Worm (Caenorhabditis elegans): ENCODE results near the gene hpo-26.

Gene hpo-26

ce11 chrV:6557035-6557434 is 24.2 kb upstream of the hpo-26 start, which contains the start of gene spp-27:
Gene spp-27 (minus strand): TSS chrV:6557135.
- TF ChIP-seq T22C8.4 (GFP tag; IDR thresholded peaks at IDR 0.05) = no peak
- TF ChIP-seq klf-2 (GFP tag; conservative IDR thresholded peaks at IDR 0.05) = no peak
- TF ChIP-seq ref-1 (GFP tag; conservative IDR thresholded peaks at IDR 0.05) = no peak
- no peak for TF ChIP-seq ztf-29 (GFP tag; IDR thresholded peaks at IDR 0.05)
- no peak for TF ChIP-seq ztf-23 (GFP tag; IDR thresholded peaks at IDR 0.05)
- no peak for TF ChIP-seq cog-1 (tag; optimal IDR thresholded peaks at IDR 0.05)
- TF ChIP-seq tab-1 (GFP tag; IDR thresholded peaks at IDR 0.05) = no peak
- TF ChIP-seq med-1 (GFP tag; optimal IDR thresholded peaks at IDR 0.05; ENCODE audit: insufficient read depth) = no peak
- TF ChIP-seq flt-1 (GFP tag; IDR thresholded peaks at IDR 0.05) = no peak

DNA sequence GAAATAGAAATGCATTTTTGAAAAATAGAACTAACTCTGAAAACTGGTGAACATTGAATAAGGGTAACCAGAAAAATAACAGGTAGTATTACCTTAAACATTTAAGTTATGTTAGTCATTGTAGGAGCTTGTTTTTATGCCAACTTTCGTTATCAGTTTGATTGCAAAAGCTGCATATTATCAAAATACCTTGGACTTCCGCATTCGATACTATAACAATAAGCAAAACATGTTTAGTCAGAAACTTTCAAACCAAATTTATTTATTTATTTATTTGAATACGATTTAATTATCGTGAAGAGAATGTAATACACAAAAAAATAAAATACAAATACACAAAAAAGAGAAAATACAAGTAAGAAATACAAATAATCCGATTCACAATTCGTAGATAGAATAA is 21.4 kb upstream of the hpo-26 start, which contains the start of gene K04A8.19:
Gene K04A8.19 (minus strand): TSS at position 101 of the 400 bp plus-strand sequence.
- TF ChIP-seq cog-1 (tag; optimal IDR thresholded peaks at IDR 0.05) (no peak), T22C8.4 (GFP tag; IDR thresholded peaks at IDR 0.05) (no peak), ref-1 (GFP tag; conservative IDR thresholded peaks at IDR 0.05) (no peak), tab-1 (GFP tag; IDR thresholded peaks at IDR 0.05) (no peak), ztf-29 (GFP tag; IDR thresholded peaks at IDR 0.05) (no peak), ztf-23 (GFP tag; IDR thresholded peaks at IDR 0.05) (no peak), med-1 (GFP tag; optimal IDR thresholded peaks at IDR 0.05; ENCODE audit: insufficient read depth) (no peak), klf-2 (GFP tag; conservative IDR thresholded peaks at IDR 0.05) (no peak), flt-1 (GFP tag; IDR thresholded peaks at IDR 0.05) (no peak)

- TF ChIP-seq ztf-29 (GFP tag; IDR thresholded peaks at IDR 0.05) (no peak), ref-1 (GFP tag; conservative IDR thresholded peaks at IDR 0.05) (peak; percentile 51; the same call in 1 of the 2 replicates), flt-1 (GFP tag; IDR thresholded peaks at IDR 0.05) (peak; percentile 60; the same call in 1 of the 2 replicates), tab-1 (GFP tag; IDR thresholded peaks at IDR 0.05) (0 out of 2 replicates have a peak, but pooled peaks have one; percentile 57), T22C8.4 (GFP tag; IDR thresholded peaks at IDR 0.05) (no peak; the same call in 1 of the 2 replicates), klf-2 (GFP tag; conservative IDR thresholded peaks at IDR 0.05) (no peak)
These were observed 19.0 kb upstream of the hpo-26 start, which contains the start of gene twk-10 for ce11 chrV:6551707-6552390. Gene twk-10 (plus strand): TSS chrV:6552340.

- TF ChIP-seq flt-1 (GFP tag; IDR thresholded peaks at IDR 0.05) (no peak), T22C8.4 (GFP tag; IDR thresholded peaks at IDR 0.05) (no peak), ref-1 (GFP tag; conservative IDR thresholded peaks at IDR 0.05) (no peak), tab-1 (GFP tag; IDR thresholded peaks at IDR 0.05) (no peak), cog-1 (tag; optimal IDR thresholded peaks at IDR 0.05) (no peak), klf-2 (GFP tag; conservative IDR thresholded peaks at IDR 0.05) (no peak), med-1 (GFP tag; optimal IDR thresholded peaks at IDR 0.05; ENCODE audit: insufficient read depth) (no peak), ztf-29 (GFP tag; IDR thresholded peaks at IDR 0.05) (no peak), ztf-23 (GFP tag; IDR thresholded peaks at IDR 0.05) (no peak)
These were observed 17.0 kb upstream of the hpo-26 start, which contains the start of gene lipl-4 for ce11 chrV:6549871-6550270. Gene lipl-4 (plus strand): TSS chrV:6550171.

- TF ChIP-seq T22C8.4 (GFP tag; IDR thresholded peaks at IDR 0.05) (no peak), cog-1 (tag; optimal IDR thresholded peaks at IDR 0.05) (no peak), ztf-23 (GFP tag; IDR thresholded peaks at IDR 0.05) (no peak), klf-2 (GFP tag; conservative IDR thresholded peaks at IDR 0.05) (no peak), ref-1 (GFP tag; conservative IDR thresholded peaks at IDR 0.05) (no peak), ztf-29 (GFP tag; IDR thresholded peaks at IDR 0.05) (no peak), med-1 (GFP tag; optimal IDR thresholded peaks at IDR 0.05; ENCODE audit: insufficient read depth) (no peak), flt-1 (GFP tag; IDR thresholded peaks at IDR 0.05) (no peak)
These were observed 16.3 kb upstream of the hpo-26 start, which contains the start of gene K04A8.20 for ce11 chrV:6549148-6549547. Gene K04A8.20 (plus strand): TSS chrV:6549448.

ce11 chrV:6548309-6548708 is 15.4 kb upstream of the hpo-26 start:
- TF ChIP-seq ref-1 (GFP tag; conservative IDR thresholded peaks at IDR 0.05) (no peak), flt-1 (GFP tag; IDR thresholded peaks at IDR 0.05) (no peak), T22C8.4 (GFP tag; IDR thresholded peaks at IDR 0.05) (no peak), klf-2 (GFP tag; conservative IDR thresholded peaks at IDR 0.05) (no peak), cog-1 (tag; optimal IDR thresholded peaks at IDR 0.05) (no peak), med-1 (GFP tag; optimal IDR thresholded peaks at IDR 0.05; ENCODE audit: insufficient read depth) (no peak), ztf-23 (GFP tag; IDR thresholded peaks at IDR 0.05) (no peak), tab-1 (GFP tag; IDR thresholded peaks at IDR 0.05) (no peak), ztf-29 (GFP tag; IDR thresholded peaks at IDR 0.05) (no peak)

DNA sequence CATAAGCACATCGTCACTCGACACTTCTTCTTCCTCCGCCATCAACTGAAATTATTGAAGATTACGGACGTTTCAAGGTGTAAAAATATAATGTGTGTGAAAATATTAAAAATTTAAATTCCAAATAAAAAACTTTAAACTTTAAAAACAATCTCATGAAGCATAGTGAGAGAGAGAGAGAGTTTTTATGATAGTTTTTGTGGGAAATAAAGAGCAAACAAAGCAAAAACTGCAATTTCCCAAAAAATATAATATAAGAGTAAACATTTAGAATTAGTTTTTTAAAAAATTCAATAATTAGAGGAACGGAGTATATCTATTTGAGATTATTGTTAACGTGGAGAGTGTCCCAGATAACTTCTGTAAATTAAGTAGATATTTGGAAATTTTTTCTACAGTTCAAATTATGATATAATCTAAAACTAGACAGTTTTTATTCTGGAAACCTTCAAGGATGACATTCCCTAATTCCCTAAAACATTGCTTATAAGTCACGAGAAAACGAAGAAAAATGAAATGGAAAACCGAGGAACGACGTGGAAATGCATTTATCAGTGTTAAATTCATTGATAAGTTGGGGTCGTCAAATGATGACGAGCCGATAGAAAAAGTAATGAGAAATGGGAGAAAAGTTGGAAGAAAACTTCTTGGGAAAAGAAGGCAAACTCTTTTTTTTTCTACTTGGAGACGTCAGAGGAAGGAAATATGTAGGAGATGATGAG is 13.8 kb upstream of the hpo-26 start, which contains the start of gene dre-1:
Gene dre-1 (minus strand): TSS at position 51 of the 722 bp plus-strand sequence.
- TF ChIP-seq tab-1 (GFP tag; IDR thresholded peaks at IDR 0.05) = no peak
- TF ChIP-seq flt-1 (GFP tag; IDR thresholded peaks at IDR 0.05) = no peak
- no peak for TF ChIP-seq ztf-23 (GFP tag; IDR thresholded peaks at IDR 0.05)
- no peak for TF ChIP-seq cog-1 (tag; optimal IDR thresholded peaks at IDR 0.05)
- TF ChIP-seq med-1 (GFP tag; optimal IDR thresholded peaks at IDR 0.05; ENCODE audit: insufficient read depth) = no peak
- no peak for TF ChIP-seq ztf-29 (GFP tag; IDR thresholded peaks at IDR 0.05)

DNA sequence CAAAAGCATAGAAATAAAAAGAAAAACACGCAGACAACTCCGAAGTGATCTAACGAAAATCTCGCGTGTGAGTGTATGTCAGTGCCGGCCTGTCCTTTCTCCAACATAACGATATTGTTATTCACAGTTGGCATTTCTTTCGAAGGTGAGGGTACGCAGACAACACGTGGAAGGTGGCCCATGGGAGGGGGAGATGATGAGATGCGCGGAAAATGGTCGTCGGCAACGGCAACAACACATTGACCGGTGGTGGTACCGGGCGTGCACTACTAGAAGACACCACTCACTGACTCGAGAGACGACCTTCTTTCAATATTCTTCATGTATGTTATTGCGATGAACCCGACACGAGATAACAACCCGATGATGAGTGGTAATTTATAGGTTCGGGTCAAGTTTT is 12.1 kb upstream of the hpo-26 start:
- TF ChIP-seq flt-1 (GFP tag; IDR thresholded peaks at IDR 0.05) (0 out of 2 replicates have a peak, but pooled peaks have one; percentile 6), T22C8.4 (GFP tag; IDR thresholded peaks at IDR 0.05) (no peak)

DNA sequence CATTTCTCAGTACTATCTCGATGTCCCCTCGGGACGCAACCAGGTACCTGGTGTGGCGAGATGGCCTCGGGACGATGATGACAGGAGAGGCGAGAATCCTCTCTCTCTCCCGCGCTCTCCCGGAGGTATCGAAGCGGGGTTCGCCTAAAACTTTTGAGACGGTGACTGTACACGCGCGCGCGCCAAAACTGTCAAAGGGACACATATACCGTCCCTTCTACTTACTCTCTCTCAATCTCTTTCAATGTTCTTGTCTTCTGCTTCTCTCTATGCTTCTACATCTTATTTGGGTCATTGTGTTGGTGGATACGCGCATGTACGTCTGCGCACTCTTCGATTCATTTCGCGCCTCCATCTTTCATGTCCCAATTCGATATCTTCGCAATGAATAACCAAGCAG is 9.0 kb upstream of the hpo-26 start:
- TF ChIP-seq cog-1 (tag; optimal IDR thresholded peaks at IDR 0.05) = peak; percentile 21
- no peak for TF ChIP-seq T22C8.4 (GFP tag; IDR thresholded peaks at IDR 0.05)
- TF ChIP-seq klf-2 (GFP tag; conservative IDR thresholded peaks at IDR 0.05) = no peak
- no peak for TF ChIP-seq tab-1 (GFP tag; IDR thresholded peaks at IDR 0.05)
- TF ChIP-seq med-1 (GFP tag; optimal IDR thresholded peaks at IDR 0.05; ENCODE audit: insufficient read depth) = no peak
- TF ChIP-seq ztf-23 (GFP tag; IDR thresholded peaks at IDR 0.05) = 0 out of 2 replicates have a peak, but pooled peaks have one; percentile 19
- TF ChIP-seq ref-1 (GFP tag; conservative IDR thresholded peaks at IDR 0.05) = no peak

Measured in whole organism, midembryonic.